Fruit fly (Drosophila melanogaster): ENCODE results near the gene CG9215.

The CG9215 gene

dm6 chrX:15615426-15615825 lies 32.8 kb upstream of the CG9215 start (continued):
- TF ChIP-seq CG10669 (GFP tag; optimal IDR thresholded peaks at IDR 0.05) (peak; percentile 34), CG32006 (GFP tag; optimal IDR thresholded peaks at IDR 0.05) (peak; percentile 71), fd59A (GFP tag; optimal IDR thresholded peaks at IDR 0.05) (no peak), fkh (GFP tag; optimal IDR thresholded peaks at IDR 0.05) (no peak), CG8319 (GFP tag; optimal IDR thresholded peaks at IDR 0.05) (no peak), Hr4 (GFP tag; optimal IDR thresholded peaks at IDR 0.05) (peak; percentile 61), Eip78C (GFP tag) (peak; percentile 72), lz (GFP tag; optimal IDR thresholded peaks at IDR 0.05) (peak; percentile 63), Hr39 (GFP tag; optimal IDR thresholded peaks at IDR 0.05) (peak; percentile 60), vri (GFP tag; optimal IDR thresholded peaks at IDR 0.05) (no peak), Met (GFP tag; optimal IDR thresholded peaks at IDR 0.05) (peak; percentile 70), Ets96B (tag; optimal IDR thresholded peaks at IDR 0.05) (peak; percentile 47), eg (GFP tag; IDR thresholded peaks at IDR 0.05) (peak; percentile 76), CG6854 (GFP tag; optimal IDR thresholded peaks at IDR 0.05) (no peak), CG9139 (GFP tag; optimal IDR thresholded peaks at IDR 0.05) (no peak), achi (GFP tag; optimal IDR thresholded peaks at IDR 0.05) (peak; percentile 55), Sox14 (GFP tag; optimal IDR thresholded peaks at IDR 0.05) (peak; percentile 45)

dm6 chrX:15611795-15612194 lies 29.1 kb upstream of the CG9215 start:
- TF ChIP-seq CG3919 (GFP tag; optimal IDR thresholded peaks at IDR 0.05) (peak; percentile 64), CG16779 (tag; optimal IDR thresholded peaks at IDR 0.05) (no peak), CG8119 (GFP tag; IDR thresholded peaks at IDR 0.05) (0 out of 3 replicates have a peak, but pooled peaks have one; percentile 5), Sox102F (GFP tag; optimal IDR thresholded peaks at IDR 0.05) (no peak), ss (GFP tag; optimal IDR thresholded peaks at IDR 0.05) (peak in 1 of 2 experiments; percentile 21), CG15336 (GFP tag; IDR thresholded peaks at IDR 0.05) (peak; percentile 34; the same call in 1 of the 2 replicates), net (GFP tag; optimal IDR thresholded peaks at IDR 0.05) (no peak), Eip75B (GFP tag; optimal IDR thresholded peaks at IDR 0.05) (no peak), CG8632 (GFP tag; optimal IDR thresholded peaks at IDR 0.05) (no peak), Blimp-1 (GFP tag; optimal IDR thresholded peaks at IDR 0.05) (no peak), Lpt (GFP tag; optimal IDR thresholded peaks at IDR 0.05) (no peak), Met (GFP tag; optimal IDR thresholded peaks at IDR 0.05) (no peak), fkh (GFP tag; optimal IDR thresholded peaks at IDR 0.05) (no peak), CG31627 (GFP tag; optimal IDR thresholded peaks at IDR 0.05) (no peak), eg (GFP tag; IDR thresholded peaks at IDR 0.05) (no peak), pdm3 (GFP tag; optimal IDR thresholded peaks at IDR 0.05) (no peak)

dm6 chrX:15610957-15611356 lies 28.3 kb upstream of the CG9215 start:
- no peak for TF ChIP-seq CG16779 (tag; optimal IDR thresholded peaks at IDR 0.05)
- peak; percentile 23 for TF ChIP-seq acj6 (GFP tag; optimal IDR thresholded peaks at IDR 0.05)
- TF ChIP-seq CG15336 (GFP tag; IDR thresholded peaks at IDR 0.05), result peak; percentile 40; the same call in 1 of the 2 replicates
- no peak for TF ChIP-seq Smox (GFP tag; optimal IDR thresholded peaks at IDR 0.05)
- TF ChIP-seq CG10669 (GFP tag; optimal IDR thresholded peaks at IDR 0.05), result peak; percentile 12
- no peak for TF ChIP-seq Eip93F (GFP tag; optimal IDR thresholded peaks at IDR 0.05)
- TF ChIP-seq esn (GFP tag; optimal IDR thresholded peaks at IDR 0.05), result peak; percentile 30
- peak; percentile 9 for TF ChIP-seq CG4318 (GFP tag; optimal IDR thresholded peaks at IDR 0.05)
- TF ChIP-seq fkh (GFP tag; optimal IDR thresholded peaks at IDR 0.05), result no peak
- no peak for TF ChIP-seq spab (GFP tag; optimal IDR thresholded peaks at IDR 0.05)
- TF ChIP-seq Blimp-1 (GFP tag; optimal IDR thresholded peaks at IDR 0.05), result no peak
- TF ChIP-seq CG10631 (GFP tag; optimal IDR thresholded peaks at IDR 0.05), result peak; percentile 19
- peak; percentile 13 for TF ChIP-seq Hr39 (GFP tag; optimal IDR thresholded peaks at IDR 0.05)
- no peak for TF ChIP-seq CG6163 (GFP tag; IDR thresholded peaks at IDR 0.05)
- TF ChIP-seq svp (GFP tag), result peak; percentile 76
- peak; percentile 10 for TF ChIP-seq CG8632 (GFP tag; optimal IDR thresholded peaks at IDR 0.05)
- no peak for TF ChIP-seq fd85E (GFP tag; optimal IDR thresholded peaks at IDR 0.05)
- no peak for TF ChIP-seq CG11294 (GFP tag; IDR thresholded peaks at IDR 0.05)
- TF ChIP-seq Sox102F (GFP tag; optimal IDR thresholded peaks at IDR 0.05), result no peak
- TF ChIP-seq fd59A (GFP tag; optimal IDR thresholded peaks at IDR 0.05), result peak; percentile 32
- TF ChIP-seq CG32006 (GFP tag; optimal IDR thresholded peaks at IDR 0.05), result peak; percentile 53
- peak; percentile 3 for TF ChIP-seq Eip75B (GFP tag; optimal IDR thresholded peaks at IDR 0.05)
- no peak for TF ChIP-seq Ets21C (GFP tag; optimal IDR thresholded peaks at IDR 0.05)
- peak; percentile 25 for TF ChIP-seq achi (GFP tag; optimal IDR thresholded peaks at IDR 0.05)
- peak; percentile 41 for TF ChIP-seq Sox14 (GFP tag; optimal IDR thresholded peaks at IDR 0.05)
- no peak for TF ChIP-seq Lpt (GFP tag; optimal IDR thresholded peaks at IDR 0.05)
- peak; percentile 30 for TF ChIP-seq CG31627 (GFP tag; optimal IDR thresholded peaks at IDR 0.05)
- TF ChIP-seq vri (GFP tag; optimal IDR thresholded peaks at IDR 0.05), result no peak
- no peak for TF ChIP-seq dac (GFP tag; optimal IDR thresholded peaks at IDR 0.05)
- TF ChIP-seq CG7368 (GFP tag; optimal IDR thresholded peaks at IDR 0.05), result no peak
- TF ChIP-seq Hr4 (GFP tag; optimal IDR thresholded peaks at IDR 0.05), result peak; percentile 39
- no peak for TF ChIP-seq CG6792 (GFP tag; optimal IDR thresholded peaks at IDR 0.05)
- no peak for TF ChIP-seq lz (GFP tag; optimal IDR thresholded peaks at IDR 0.05)
- peak; percentile 48 for TF ChIP-seq Met (GFP tag; optimal IDR thresholded peaks at IDR 0.05)
- TF ChIP-seq CG3032 (tag; optimal IDR thresholded peaks at IDR 0.05), result no peak

All from whole organism, prepupa.